Worm (Caenorhabditis elegans) whole organism, L2 larva: Measurements from ENCODE around the gene F01D5.7.

Experiments used
- elt-3 ChIP-seq: sonication (generic microtip); optimal IDR thresholded peaks from 2 replicates; lab custom pipeline; 2017; ENCODE audit warnings: missing biosample characterization, missing genetic modification characterization
- peb-1 ChIP-seq: fragments of 150-350 bp; optimal IDR thresholded peaks from 2 replicates; lab custom pipeline; 2014; ENCODE audit warnings: missing biosample characterization, missing genetic modification characterization
- sma-9 ChIP-seq, 2 experiments: fragments of 150-350 bp in 1 of 2; sonication (generic microtip) in 1 of 2; optimal IDR thresholded peaks; 2 replicates each; lab custom pipeline; 2014 to 2016; ENCODE audit warnings: missing genetic modification characterization in 2 of 2, mild to moderate bottlenecking in 1 of 2, missing biosample characterization in 1 of 2, missing compliant biosample characterization in 1 of 2, missing genetic modification reagents in 1 of 2, moderate library complexity in 1 of 2
- unc-62 ChIP-seq: fragments of 150-350 bp; optimal IDR thresholded peaks from 2 replicates; lab custom pipeline; 2014; ENCODE audit warnings: missing biosample characterization, missing genetic modification reagents, missing genetic modification characterization

DNA sequence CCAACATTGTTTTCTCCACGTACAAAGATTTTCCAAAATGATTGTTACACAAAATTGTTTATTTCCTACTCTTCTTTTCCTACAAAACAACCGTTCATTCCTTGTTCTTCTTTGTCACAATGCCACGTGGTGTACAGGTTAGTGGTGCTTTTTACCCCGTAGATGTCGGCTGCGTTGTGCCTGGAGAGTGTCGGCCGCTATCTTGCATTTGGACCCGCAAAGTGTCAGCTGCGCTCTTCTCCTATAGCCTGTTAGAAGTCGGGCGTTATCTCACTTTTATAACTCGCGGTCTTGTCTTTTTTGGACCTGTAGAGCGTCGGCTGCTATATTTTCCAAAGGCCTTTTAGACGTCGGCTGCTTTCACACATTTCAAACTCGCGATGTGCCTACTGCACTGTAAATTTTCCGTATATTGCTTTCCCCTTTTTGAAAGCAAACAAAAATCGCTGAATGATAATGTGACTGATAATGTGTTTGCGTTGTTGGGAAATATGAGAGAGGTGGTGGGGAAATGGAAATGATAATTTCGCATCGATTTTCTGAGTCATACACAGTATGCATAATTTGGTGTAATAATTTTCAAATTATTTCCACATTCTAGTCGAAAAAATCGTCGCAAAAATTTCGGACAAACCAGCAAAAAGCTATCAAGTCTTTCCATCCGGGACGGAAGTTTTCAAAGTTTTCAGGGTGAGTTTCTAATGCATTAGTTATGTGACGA is 2.4 kb downstream of the F01D5.7 start, which contains the start of gene F01D5.8:
- TF ChIP-seq sma-9 (GFP tag; optimal IDR thresholded peaks at IDR 0.05; lab: Kevin White, UChicago) (no peak), sma-9 (tag; optimal IDR thresholded peaks at IDR 0.05; lab: Kevin White, UChicago) (no peak), peb-1 (tag; lab: Kevin White, UChicago) (no peak), unc-62 (GFP tag; lab: Kevin White, UChicago) (no peak), elt-3 (tag; lab: Kevin White, UChicago) (no peak)
